Fruit fly (Drosophila melanogaster) whole organism, embryonic: ENCODE results near the gene CG7601.

Experiments used
- Ada2b ChIP-seq: fragments of 200-800 bp; sonication (Bioruptor generic); IDR thresholded peaks from 2 replicates; pipeline ENCODE4 v1.3.6; 2022; ENCODE audit warnings: missing biosample characterization, missing genetic modification characterization
- CG10274 ChIP-seq: fragments of 200-800 bp; sonication (Bioruptor generic); optimal IDR thresholded peaks from 3 replicates; lab custom pipeline; 2017; ENCODE audit warnings: missing biosample characterization, mild to moderate bottlenecking, missing genetic modification characterization
- CG11085 ChIP-seq: fragments of 200-800 bp; sonication (Bioruptor generic); IDR thresholded peaks from 2 replicates; pipeline ENCODE4 v1.3.6; 2022; ENCODE audit warnings: missing biosample characterization, missing genetic modification characterization
- CG12104 ChIP-seq: fragments of 200-800 bp; sonication (Bioruptor generic); optimal IDR thresholded peaks from 3 replicates; lab custom pipeline; 2016; ENCODE audit warnings: missing biosample characterization, missing genetic modification characterization
- CG13424 ChIP-seq: fragments of 200-800 bp; sonication (Bioruptor generic); optimal IDR thresholded peaks from 2 replicates; lab custom pipeline; 2019; ENCODE audit warnings: missing biosample characterization, mild to moderate bottlenecking, missing genetic modification characterization, moderate library complexity
- CG15479 ChIP-seq: fragments of 200-800 bp; sonication (Bioruptor generic); optimal IDR thresholded peaks from 3 replicates; lab custom pipeline; 2019; ENCODE audit warnings: missing biosample characterization, mild to moderate bottlenecking, missing genetic modification characterization, moderate library complexity
- CG15601 ChIP-seq: fragments of 200-800 bp; sonication (Bioruptor generic); optimal IDR thresholded peaks from 3 replicates; lab custom pipeline; 2019; ENCODE audit warnings: missing biosample characterization, mild to moderate bottlenecking, missing genetic modification characterization, moderate library complexity
- CG18619 ChIP-seq: fragments of 200-800 bp; sonication (Bioruptor generic); optimal IDR thresholded peaks from 3 replicates; lab custom pipeline; 2017; ENCODE audit warnings: missing biosample characterization, mild to moderate bottlenecking, missing genetic modification characterization
- CG2116 ChIP-seq: fragments of 200-800 bp; sonication (Bioruptor generic); optimal IDR thresholded peaks from 3 replicates; lab custom pipeline; 2018; ENCODE audit warnings: missing biosample characterization, mild to moderate bottlenecking, missing genetic modification characterization
- CG2889 ChIP-seq: fragments of 200-800 bp; sonication (Bioruptor generic); IDR thresholded peaks from 3 replicates; pipeline ENCODE4 v1.3.6; 2022; ENCODE audit warnings: missing biosample characterization, missing genetic modification characterization
- CG3065 ChIP-seq: fragments of 200-800 bp; sonication (Bioruptor generic); optimal IDR thresholded peaks from 2 replicates; lab custom pipeline; 2016; ENCODE audit warnings: missing biosample characterization, missing genetic modification characterization
- CG33557 ChIP-seq: fragments of 200-800 bp; sonication (Bioruptor generic); optimal IDR thresholded peaks from 2 replicates; lab custom pipeline; 2019; ENCODE audit warnings: missing biosample characterization, mild to moderate bottlenecking, missing genetic modification characterization, moderate library complexity
- CG34376 ChIP-seq: fragments of 200-800 bp; sonication (Bioruptor generic); optimal IDR thresholded peaks from 2 replicates; lab custom pipeline; 2018; ENCODE audit warnings: missing biosample characterization, mild to moderate bottlenecking, missing genetic modification characterization
- CG4282 ChIP-seq: fragments of 200-800 bp; sonication (Bioruptor generic); optimal IDR thresholded peaks from 2 replicates; lab custom pipeline; 2016; ENCODE audit warnings: missing biosample characterization, missing genetic modification characterization
- CG4854 ChIP-seq: fragments of 200-800 bp; sonication (Bioruptor generic); optimal IDR thresholded peaks from 2 replicates; lab custom pipeline; 2016; ENCODE audit warnings: missing biosample characterization, missing genetic modification characterization, inconsistent platforms
- CG6765 ChIP-seq: fragments of 200-800 bp; sonication (Bioruptor generic); optimal IDR thresholded peaks from 3 replicates; lab custom pipeline; 2017; ENCODE audit warnings: missing biosample characterization, mild to moderate bottlenecking, missing genetic modification characterization
- CG9215 ChIP-seq: fragments of 200-800 bp; sonication (Bioruptor generic); IDR thresholded peaks from 2 replicates; pipeline ENCODE4 v1.3.6; 2022; ENCODE audit warnings: missing biosample characterization, missing genetic modification characterization
- D19A ChIP-seq: fragments of 200-800 bp; optimal IDR thresholded peaks from 3 replicates; lab custom pipeline; 2019; ENCODE audit warnings: missing biosample characterization, mild to moderate bottlenecking, missing genetic modification characterization, moderate library complexity
- D19B ChIP-seq: fragments of 200-800 bp; sonication (Bioruptor generic); optimal IDR thresholded peaks from 2 replicates; lab custom pipeline; 2017; ENCODE audit warnings: missing biosample characterization, mild to moderate bottlenecking, missing genetic modification characterization
- Fer2 ChIP-seq: fragments of 200-800 bp; sonication (Bioruptor generic); optimal IDR thresholded peaks from 2 replicates; lab custom pipeline; 2018; ENCODE audit warnings: missing biosample characterization, mild to moderate bottlenecking, missing genetic modification characterization, moderate library complexity
- Hand ChIP-seq: fragments of 200-800 bp; sonication (Bioruptor generic); optimal IDR thresholded peaks from 2 replicates; lab custom pipeline; 2017; ENCODE audit warnings: mild to moderate bottlenecking, missing biosample characterization, missing genetic modification reagents, missing genetic modification characterization
- Kr ChIP-seq: fragments of 200-800 bp; sonication (Bioruptor generic); optimal IDR thresholded peaks from 2 replicates; lab custom pipeline; 2017; ENCODE audit warnings: missing biosample characterization, mild to moderate bottlenecking, missing genetic modification characterization
- Ravus ChIP-seq: fragments of 200-800 bp; sonication (Bioruptor generic); IDR thresholded peaks from 2 replicates; pipeline ENCODE4 v1.3.6; 2022; ENCODE audit warnings: missing biosample characterization, missing genetic modification characterization
- Side ChIP-seq: fragments of 200-800 bp; sonication (Bioruptor generic); optimal IDR thresholded peaks from 2 replicates; lab custom pipeline; 2016; ENCODE audit warnings: missing biosample characterization, missing genetic modification characterization
- Sox100B ChIP-seq: fragments of 200-800 bp; sonication (Bioruptor generic); optimal IDR thresholded peaks from 3 replicates; lab custom pipeline; 2018; ENCODE audit warnings: missing biosample characterization, mild to moderate bottlenecking, missing genetic modification characterization
- al ChIP-seq: fragments of 200-800 bp; sonication (Bioruptor generic); IDR thresholded peaks from 2 replicates; pipeline ENCODE4 v1.3.6; 2022; ENCODE audit warnings: missing biosample characterization, missing genetic modification characterization
- amos ChIP-seq: fragments of 200-800 bp; sonication (Bioruptor generic); IDR thresholded peaks from 2 replicates; pipeline ENCODE4 v1.3.6; 2022; ENCODE audit warnings: missing biosample characterization, missing genetic modification characterization; ENCODE audit not compliant: partially characterized antibody
- cato ChIP-seq: fragments of 200-800 bp; sonication (Bioruptor generic); optimal IDR thresholded peaks from 2 replicates; lab custom pipeline; 2016; ENCODE audit warnings: missing biosample characterization, missing genetic modification characterization, borderline replicate concordance
- cg ChIP-seq: fragments of 200-800 bp; sonication (Bioruptor generic); optimal IDR thresholded peaks from 3 replicates; lab custom pipeline; 2019; ENCODE audit warnings: missing biosample characterization, mild to moderate bottlenecking, missing genetic modification characterization, moderate library complexity
- dati ChIP-seq: fragments of 200-800 bp; sonication (Bioruptor generic); IDR thresholded peaks from 2 replicates; pipeline ENCODE4 v1.3.6; 2022; ENCODE audit warnings: missing biosample characterization, missing genetic modification characterization
- dysf ChIP-seq: fragments of 200-800 bp; sonication (Bioruptor generic); IDR thresholded peaks from 3 replicates; pipeline ENCODE4 v1.3.6; 2022; ENCODE audit warnings: missing biosample characterization, missing genetic modification characterization
- fd102C ChIP-seq: fragments of 200-800 bp; sonication (Bioruptor generic); optimal IDR thresholded peaks from 2 replicates; lab custom pipeline; 2018; ENCODE audit warnings: missing biosample characterization, mild to moderate bottlenecking, missing genetic modification characterization, moderate library complexity
- fd3F ChIP-seq: fragments of 200-800 bp; sonication (Bioruptor generic); optimal IDR thresholded peaks from 2 replicates; lab custom pipeline; 2018; ENCODE audit warnings: missing biosample characterization, mild to moderate bottlenecking, missing genetic modification characterization, moderate library complexity
- fd64A ChIP-seq: fragments of 200-800 bp; sonication (Bioruptor generic); optimal IDR thresholded peaks from 3 replicates; lab custom pipeline; 2018; ENCODE audit warnings: missing biosample characterization, mild to moderate bottlenecking, missing genetic modification characterization
- h ChIP-seq: fragments of >200 bp; optimal IDR thresholded peaks from 2 replicates; lab custom pipeline; 2017
- pan ChIP-seq, 4 experiments: fragments of >200 bp in 3 of 4; fragments of 200-800 bp in 1 of 4; sonication (Bioruptor generic) in 1 of 4; optimal IDR thresholded peaks in 3 of 4; IDR thresholded peaks in 1 of 4; 2 replicates each; pipeline versions ENCODE4 v1.3.6 to Lab custom; 2017 to 2022; ENCODE audit warnings: missing biosample characterization in 2 of 4, missing genetic modification characterization in 2 of 4, mixed read lengths in 1 of 4
- prd ChIP-seq, 3 experiments: fragments of >200 bp in 2 of 3; fragments of 200-800 bp in 1 of 3; sonication (Bioruptor generic) in 1 of 3; optimal IDR thresholded peaks in 2 of 3; IDR thresholded peaks in 1 of 3; 2 replicates in 2 of 3; 3 replicates in 1 of 3; pipeline versions ENCODE4 v1.3.6 to Lab custom; 2017 to 2022; ENCODE audit warnings: missing biosample characterization in 1 of 3, missing genetic modification characterization in 1 of 3
- row ChIP-seq: fragments of 200-800 bp; sonication (Bioruptor generic); IDR thresholded peaks from 3 replicates; pipeline ENCODE4 v1.3.6; 2022; ENCODE audit warnings: missing biosample characterization, missing genetic modification characterization
- sna ChIP-seq: fragments of 200-800 bp; sonication (Bioruptor generic); IDR thresholded peaks from 2 replicates; pipeline ENCODE4 v1.3.6; 2022; ENCODE audit warnings: missing biosample characterization, missing genetic modification characterization; ENCODE audit not compliant: partially characterized antibody
- sob ChIP-seq: fragments of 200-800 bp; sonication (Bioruptor generic); IDR thresholded peaks from 2 replicates; pipeline ENCODE4 v1.3.6; 2022; ENCODE audit warnings: missing biosample characterization, missing genetic modification characterization
- sr ChIP-seq: fragments of 200-800 bp; sonication (Bioruptor generic); IDR thresholded peaks from 3 replicates; pipeline ENCODE4 v1.3.6; 2022; ENCODE audit warnings: missing biosample characterization, missing genetic modification characterization
- stc ChIP-seq: fragments of 200-800 bp; sonication (Bioruptor generic); IDR thresholded peaks from 2 replicates; pipeline ENCODE4 v1.3.6; 2022; ENCODE audit warnings: missing biosample characterization, missing genetic modification characterization
- ttk ChIP-seq: fragments of 200-800 bp; sonication (Bioruptor generic); IDR thresholded peaks from 2 replicates; pipeline ENCODE4 v2.1.2; 2022; ENCODE audit warnings: missing biosample characterization, missing genetic modification characterization
- usp ChIP-seq: fragments of >200 bp; optimal IDR thresholded peaks from 2 replicates; lab custom pipeline; 2017; ENCODE audit warnings: missing biosample characterization, missing genetic modification characterization
- vnd ChIP-seq: fragments of 200-800 bp; sonication (Bioruptor generic); IDR thresholded peaks from 3 replicates; pipeline ENCODE4 v1.3.6; 2022; ENCODE audit warnings: missing biosample characterization, missing genetic modification characterization; ENCODE audit not compliant: partially characterized antibody
- zen ChIP-seq: fragments of 200-800 bp; sonication (Bioruptor generic); optimal IDR thresholded peaks from 3 replicates; lab custom pipeline; 2018; ENCODE audit warnings: missing biosample characterization, mild to moderate bottlenecking, missing genetic modification characterization, moderate library complexity

CG7601 gene

DNA sequence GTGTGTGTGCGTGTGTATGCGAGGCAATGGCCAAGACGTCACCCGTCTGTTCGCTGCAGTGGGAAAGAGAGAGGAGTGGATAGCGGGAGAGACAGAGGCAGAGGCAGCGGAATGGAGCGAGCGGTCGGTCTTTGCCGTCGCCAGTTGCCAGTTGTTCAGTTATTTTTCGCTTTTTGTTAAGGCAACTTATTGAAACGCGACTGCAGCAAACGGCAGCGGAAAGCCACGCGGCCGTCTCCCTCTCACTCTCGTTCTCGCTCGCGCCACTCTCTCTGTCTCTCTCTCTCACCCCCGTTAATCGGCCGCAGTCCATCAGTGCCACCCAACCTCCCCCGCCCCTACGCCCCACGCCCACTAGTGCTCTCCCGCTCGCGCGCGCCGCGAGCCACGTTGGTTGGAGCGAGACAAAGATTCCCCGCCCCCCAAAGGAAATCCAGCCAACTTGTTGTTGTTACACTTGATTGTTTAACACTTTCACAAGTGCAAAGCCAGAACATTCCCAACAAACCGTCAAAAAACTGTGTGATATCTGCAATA is 36.3 kb upstream of the CG7601 start (continued):
- TF ChIP-seq fd64A (GFP tag; lab: Kevin White, UChicago) (peak; percentile 24), CG6765 (no peak), pan (optimal IDR thresholded peaks at IDR 0.05; lab: Kevin White, UChicago) (no peak), pan (GFP tag; optimal IDR thresholded peaks at IDR 0.05 in 1 of 2, IDR thresholded peaks at IDR 0.05 in 1 of 2) (peak in 1 of 2 experiments; percentile 45), usp (GFP tag; lab: Kevin White, UChicago) (no peak), CG34376 (GFP tag; lab: Kevin White, UChicago) (peak; percentile 66), Ada2b (GFP tag; lab: Robert Waterston, UW) (no peak), CG13424 (tag; lab: Kevin White, UChicago) (no peak), CG15601 (tag; lab: Kevin White, UChicago) (peak; percentile 16), CG4282 (GFP tag; lab: Kevin White, UChicago) (no peak), Side (GFP tag; lab: Kevin White, UChicago) (peak; percentile 5), CG2116 (GFP tag; lab: Kevin White, UChicago) (no peak)
- TF ChIP-seq, all 482 proteins: peak for 153

DNA sequence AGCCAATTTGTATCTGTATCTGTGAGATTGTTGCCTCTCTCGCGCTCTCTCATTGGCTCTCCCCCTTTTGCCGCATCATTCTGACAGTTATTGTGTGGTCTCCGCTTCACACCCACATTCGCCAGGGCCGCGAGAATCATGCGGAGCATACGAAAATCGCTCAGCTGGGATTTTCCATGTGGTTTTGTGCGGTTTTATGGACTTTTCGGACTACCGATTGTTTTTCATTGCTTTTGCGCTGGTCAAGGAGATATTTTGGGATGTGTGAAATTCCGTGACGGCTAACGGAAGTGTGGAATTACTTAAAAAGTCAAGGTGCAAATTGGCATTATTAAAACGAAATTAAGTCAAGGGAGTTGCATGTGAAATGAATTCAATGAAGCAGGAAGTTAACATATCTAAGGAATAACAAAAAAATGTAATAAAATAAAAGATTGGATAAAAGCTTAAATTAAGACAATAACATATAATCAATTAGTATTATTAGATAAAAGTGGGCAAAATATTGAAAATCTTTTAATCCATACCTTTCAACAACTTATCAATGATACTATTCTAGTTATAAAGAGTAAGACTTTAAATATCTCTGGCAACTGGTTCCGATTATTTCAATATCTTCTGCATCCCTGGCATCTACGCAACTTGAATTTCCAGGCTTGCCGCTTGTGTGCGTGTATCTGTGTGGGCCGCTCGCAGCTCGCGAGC is 35.7 kb upstream of the CG7601 start:
- TF ChIP-seq CG9215, result peak; percentile 32; the same call in 1 of the 2 replicates
- TF ChIP-seq cato (GFP tag; lab: Kevin White, UChicago), result no peak
- TF ChIP-seq fd3F (GFP tag; lab: Kevin White, UChicago), result no peak
- TF ChIP-seq stc (GFP tag; lab: Robert Waterston, UW), result no peak
- no peak for TF ChIP-seq sna (GFP tag; lab: Robert Waterston, UW)
- TF ChIP-seq CG3065, result no peak
- TF ChIP-seq CG15479, result no peak
- TF ChIP-seq fd102C, result no peak
- no peak for TF ChIP-seq CG4854
- peak; percentile 42 for TF ChIP-seq D19B (GFP tag; lab: Kevin White, UChicago)
- peak; percentile 54; the same call in 1 of the 2 replicates for TF ChIP-seq sob (GFP tag; lab: Robert Waterston, UW)
- peak; percentile 82 for TF ChIP-seq row (GFP tag; lab: Robert Waterston, UW)
- TF ChIP-seq ttk (GFP tag; lab: Robert Waterston, UW), result no peak
- TF ChIP-seq prd (optimal IDR thresholded peaks at IDR 0.05; lab: Kevin White, UChicago), result no peak
- TF ChIP-seq prd (GFP tag; IDR thresholded peaks at IDR 0.05; lab: Robert Waterston, UW), result peak; percentile 51; the same call in 2 of the 3 replicates
- no peak for TF ChIP-seq amos
- TF ChIP-seq h (lab: Kevin White, UChicago), result no peak
- TF ChIP-seq Fer2 (tag; lab: Kevin White, UChicago), result no peak
- TF ChIP-seq dysf (GFP tag; lab: Robert Waterston, UW), result 0 out of 3 replicates have a peak, but pooled peaks have one; percentile 33
- TF ChIP-seq zen (tag; lab: Kevin White, UChicago), result no peak
- TF ChIP-seq al (GFP tag; lab: Robert Waterston, UW), result 0 out of 2 replicates have a peak, but pooled peaks have one; percentile 22
- TF ChIP-seq Ravus (GFP tag; lab: Robert Waterston, UW), result no peak
- peak; percentile 33 for TF ChIP-seq CG18619 (GFP tag; lab: Kevin White, UChicago)
- peak; percentile 15 for TF ChIP-seq CG10274 (GFP tag; lab: Kevin White, UChicago)
- no peak for TF ChIP-seq dati (GFP tag; lab: Robert Waterston, UW)
- 0 out of 3 replicates have a peak, but pooled peaks have one; percentile 21 for TF ChIP-seq vnd
- no peak for TF ChIP-seq CG11085 (GFP tag; lab: Robert Waterston, UW)
- TF ChIP-seq D19A, result no peak
- no peak for TF ChIP-seq CG33557
- TF ChIP-seq Sox100B, result peak; percentile 61
- TF ChIP-seq sr (GFP tag; lab: Robert Waterston, UW), result peak; percentile 32; the same call in 1 of the 3 replicates
- no peak for TF ChIP-seq cg (GFP tag; lab: Kevin White, UChicago)
- no peak for TF ChIP-seq Kr (GFP tag; lab: Kevin White, UChicago)
- TF ChIP-seq CG2889 (GFP tag; lab: Robert Waterston, UW), result no peak
- TF ChIP-seq Hand, result no peak
- TF ChIP-seq CG12104, result peak; percentile 51
